Fruit fly (Drosophila melanogaster): ENCODE measurements around the gene P5CDh1.

Gene P5CDh1

DNA sequence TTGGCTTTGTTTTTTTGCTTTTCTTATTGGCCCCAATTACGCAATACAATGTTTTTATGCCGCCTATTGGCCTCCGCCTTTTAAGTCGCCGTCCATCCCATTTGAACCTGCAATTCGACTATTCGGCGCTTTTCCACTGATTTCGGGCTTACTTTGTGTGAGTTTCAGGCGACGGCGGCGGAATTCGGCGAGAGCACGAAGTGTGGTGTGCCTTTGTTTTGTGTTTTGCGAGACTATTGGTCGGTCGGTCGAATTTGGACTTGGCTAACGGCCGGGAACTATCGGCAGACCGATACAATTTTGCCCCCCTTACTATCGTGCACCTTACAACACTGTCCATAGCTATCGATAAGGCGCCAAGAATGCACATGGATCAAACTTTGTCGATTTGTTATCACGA lies at the start of gene P5CDh1:
Gene P5CDh1, minus strand, starts transcription at position 278 of the 400 bp plus-strand sequence.
- TF ChIP-seq psq (optimal IDR thresholded peaks at IDR 0.05) (no peak), ttk (optimal IDR thresholded peaks at IDR 0.05) (no peak), h (optimal IDR thresholded peaks at IDR 0.05) (no peak), Sin3A (optimal IDR thresholded peaks at IDR 0.05) (no peak), Myc (optimal IDR thresholded peaks at IDR 0.05) (no peak), insv (optimal IDR thresholded peaks at IDR 0.05) (no peak)

DNA sequence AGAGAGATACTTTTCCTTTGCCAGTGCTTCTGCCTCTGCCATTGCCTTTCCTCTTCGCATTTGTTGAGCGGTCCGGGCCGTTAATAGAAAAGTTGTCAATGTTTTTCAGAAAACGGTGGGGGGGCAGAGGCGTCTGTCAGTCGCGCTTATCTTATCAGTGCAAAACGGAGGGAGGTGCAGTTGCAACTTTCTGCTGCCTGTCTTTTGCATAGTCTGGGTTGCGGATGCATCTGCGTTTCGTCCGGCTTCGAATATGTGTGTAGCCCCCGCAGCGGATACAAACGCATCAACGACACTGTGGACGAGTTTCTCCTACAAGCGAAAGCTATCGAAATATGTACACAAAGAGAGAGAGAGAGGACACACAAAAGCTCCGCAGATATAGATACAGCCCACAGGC lies 48.4 kb upstream of the P5CDh1 start:
- no peak for TF ChIP-seq ttk (optimal IDR thresholded peaks at IDR 0.05)
- TF ChIP-seq Myc (optimal IDR thresholded peaks at IDR 0.05) = no peak

DNA sequence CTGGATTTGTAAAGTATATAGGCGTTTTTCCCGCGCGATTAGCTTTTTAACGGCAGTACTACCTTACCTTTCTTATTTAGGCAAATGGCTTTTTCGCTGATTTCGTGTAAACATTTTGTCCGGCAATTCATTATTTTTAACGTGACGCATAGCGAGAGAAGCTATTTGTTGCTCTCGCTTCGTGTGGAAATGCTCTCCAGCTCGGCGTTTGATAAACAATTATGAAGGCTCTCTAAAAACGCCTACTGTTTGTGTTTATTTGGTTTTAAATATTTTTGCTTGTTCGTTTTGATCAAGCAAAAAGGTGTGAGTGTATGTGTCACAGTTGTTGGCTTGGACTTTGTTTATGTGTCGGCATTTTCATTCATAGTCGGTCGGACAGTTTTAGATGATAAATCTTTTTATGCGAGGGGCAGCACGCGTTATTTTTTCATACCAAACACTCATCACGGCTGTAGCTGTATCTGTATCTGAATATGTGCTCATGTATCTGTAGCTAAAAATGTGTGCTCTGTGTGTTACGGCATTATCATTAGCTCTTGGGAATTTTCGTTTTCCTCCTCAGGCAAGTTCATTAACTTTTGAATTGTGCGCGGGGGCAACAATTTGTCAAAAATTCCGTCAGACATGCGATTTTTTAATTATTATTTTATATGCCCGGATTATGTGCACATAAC lies 45.9 kb upstream of the P5CDh1 start:
- TF ChIP-seq insv (optimal IDR thresholded peaks at IDR 0.05) = no peak
- no peak for TF ChIP-seq Sin3A (optimal IDR thresholded peaks at IDR 0.05)
- no peak for TF ChIP-seq Myc (optimal IDR thresholded peaks at IDR 0.05)
- no peak for TF ChIP-seq h (optimal IDR thresholded peaks at IDR 0.05)
- TF ChIP-seq ttk (optimal IDR thresholded peaks at IDR 0.05) = no peak
- no peak for TF ChIP-seq psq (optimal IDR thresholded peaks at IDR 0.05)

DNA sequence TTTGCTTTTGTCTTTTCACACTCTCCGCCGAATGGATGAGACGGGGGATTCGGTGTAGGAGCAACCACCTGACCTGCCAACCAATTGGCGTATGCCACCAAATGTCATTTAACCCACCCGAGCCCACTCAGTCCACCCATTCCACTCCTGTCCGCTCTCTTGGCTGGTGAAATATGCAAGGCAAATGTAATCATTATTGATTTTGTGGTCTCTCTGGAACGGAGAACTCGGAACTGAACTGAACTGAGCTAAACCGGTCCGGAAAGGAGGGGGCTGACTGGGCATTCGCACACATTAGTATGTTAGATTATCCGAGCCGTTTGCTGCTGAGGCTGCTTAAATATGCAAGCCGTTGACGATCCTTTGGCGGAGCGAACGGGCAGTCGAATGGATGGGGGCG lies 42.9 kb upstream of the P5CDh1 start:
- TF ChIP-seq psq (optimal IDR thresholded peaks at IDR 0.05) = no peak
- TF ChIP-seq h (optimal IDR thresholded peaks at IDR 0.05) = no peak
- TF ChIP-seq Sin3A (optimal IDR thresholded peaks at IDR 0.05) = no peak
- TF ChIP-seq Myc (optimal IDR thresholded peaks at IDR 0.05) = no peak
- no peak for TF ChIP-seq insv (optimal IDR thresholded peaks at IDR 0.05)
- no peak for TF ChIP-seq ttk (optimal IDR thresholded peaks at IDR 0.05)

DNA sequence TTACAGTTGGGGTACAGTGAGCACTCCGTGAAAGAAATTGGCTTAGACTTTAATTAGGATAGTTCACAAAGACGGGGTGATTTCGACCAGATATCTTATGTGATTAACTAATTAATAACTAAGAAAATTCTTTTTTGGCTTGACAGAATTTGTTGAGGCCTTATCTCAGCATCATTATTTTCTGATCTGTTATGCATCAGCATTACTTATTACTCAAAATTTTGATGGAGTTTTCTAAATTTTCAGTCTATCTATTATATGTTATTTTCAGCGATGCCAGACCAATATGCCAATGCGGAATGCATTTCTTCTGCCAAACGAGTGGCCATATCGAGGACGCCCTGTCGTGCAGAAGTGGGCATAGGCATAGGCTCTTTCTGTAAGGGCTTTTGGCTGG lies 42.5 kb upstream of the P5CDh1 start:
- TF ChIP-seq insv (optimal IDR thresholded peaks at IDR 0.05) = no peak
- no peak for TF ChIP-seq h (optimal IDR thresholded peaks at IDR 0.05)
- no peak for TF ChIP-seq ttk (optimal IDR thresholded peaks at IDR 0.05)
- no peak for TF ChIP-seq Myc (optimal IDR thresholded peaks at IDR 0.05)
- no peak for TF ChIP-seq psq (optimal IDR thresholded peaks at IDR 0.05)
- TF ChIP-seq Sin3A (optimal IDR thresholded peaks at IDR 0.05) = no peak

DNA sequence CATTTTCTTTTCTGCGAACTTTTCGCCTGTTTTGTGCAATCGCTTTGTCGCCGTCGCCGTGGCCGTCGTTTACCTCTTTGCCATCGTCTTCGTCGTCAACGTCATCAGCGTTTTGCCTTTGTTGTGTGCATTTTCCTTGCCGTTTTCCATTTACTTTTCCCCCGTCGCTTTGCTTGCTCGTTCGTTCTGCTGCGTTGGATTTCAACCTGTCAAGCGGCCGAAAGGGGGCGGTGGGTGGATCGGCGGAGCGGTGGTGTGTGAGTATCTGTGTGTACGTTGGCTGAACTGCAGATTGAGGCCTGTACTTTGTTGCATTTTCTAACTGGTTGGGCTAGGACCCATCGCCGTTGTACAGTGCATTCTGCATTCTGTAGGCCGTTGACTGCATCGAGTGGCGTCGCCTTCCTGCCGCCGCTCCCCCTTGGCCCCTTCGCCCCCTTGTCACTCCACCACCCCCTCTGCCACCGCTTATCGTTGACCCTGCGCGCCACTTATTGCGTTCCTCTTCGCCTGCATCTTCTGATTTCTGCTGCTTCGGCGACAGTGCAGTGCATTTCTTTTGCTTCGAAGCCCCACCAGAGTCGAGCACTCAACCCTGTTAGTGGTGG lies 42.0 kb upstream of the P5CDh1 start:
- TF ChIP-seq Myc (optimal IDR thresholded peaks at IDR 0.05) (no peak), psq (optimal IDR thresholded peaks at IDR 0.05) (no peak), Sin3A (optimal IDR thresholded peaks at IDR 0.05) (no peak), insv (optimal IDR thresholded peaks at IDR 0.05) (no peak), ttk (optimal IDR thresholded peaks at IDR 0.05) (no peak), h (optimal IDR thresholded peaks at IDR 0.05) (no peak)

DNA sequence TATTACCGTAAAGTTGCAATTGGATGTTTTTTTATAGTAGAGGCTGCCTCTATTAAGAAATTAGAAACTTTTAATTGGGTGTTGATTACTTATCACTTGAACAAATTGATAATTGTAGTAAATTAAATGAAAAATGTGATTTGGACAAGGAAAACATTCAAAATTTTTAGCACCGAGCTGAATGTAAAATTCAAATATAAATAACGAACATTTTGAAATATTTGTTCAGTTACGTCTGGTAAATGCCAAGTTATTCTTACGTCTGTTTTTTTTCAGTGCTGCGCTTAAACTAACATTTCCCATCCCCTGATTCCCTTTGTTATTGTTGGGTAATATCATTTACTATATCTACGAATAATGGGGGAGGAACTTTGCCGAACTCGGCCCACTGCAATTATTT lies 40.9 kb upstream of the P5CDh1 start:
- TF ChIP-seq ttk (optimal IDR thresholded peaks at IDR 0.05) (no peak), Sin3A (optimal IDR thresholded peaks at IDR 0.05) (no peak), h (optimal IDR thresholded peaks at IDR 0.05) (no peak), insv (optimal IDR thresholded peaks at IDR 0.05) (no peak), psq (optimal IDR thresholded peaks at IDR 0.05) (no peak), Myc (optimal IDR thresholded peaks at IDR 0.05) (no peak)

DNA sequence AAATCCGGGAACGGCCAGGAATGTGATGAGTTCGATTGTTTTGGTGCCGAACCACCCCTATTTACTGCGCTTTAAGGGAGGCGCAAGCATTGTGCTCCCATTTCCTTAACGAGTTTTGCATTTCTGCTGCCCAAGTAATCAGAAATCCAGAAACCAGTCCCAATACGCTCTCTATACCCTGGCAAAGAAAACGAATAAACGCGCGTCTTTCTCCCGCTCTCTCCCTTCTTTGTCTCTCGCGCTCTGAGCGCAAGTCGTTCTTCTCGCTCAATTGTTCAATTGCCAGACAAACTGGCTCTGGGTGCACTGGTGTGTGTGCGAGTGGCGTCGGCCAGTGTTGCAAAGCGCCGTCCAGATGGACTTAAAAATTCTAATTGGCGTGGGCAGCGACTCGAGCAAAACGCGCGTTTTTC lies 39.2 kb upstream of the P5CDh1 start:
- TF ChIP-seq psq (optimal IDR thresholded peaks at IDR 0.05) = peak; percentile 76
- no peak for TF ChIP-seq Sin3A (optimal IDR thresholded peaks at IDR 0.05)
- TF ChIP-seq ttk (optimal IDR thresholded peaks at IDR 0.05) = no peak

DNA sequence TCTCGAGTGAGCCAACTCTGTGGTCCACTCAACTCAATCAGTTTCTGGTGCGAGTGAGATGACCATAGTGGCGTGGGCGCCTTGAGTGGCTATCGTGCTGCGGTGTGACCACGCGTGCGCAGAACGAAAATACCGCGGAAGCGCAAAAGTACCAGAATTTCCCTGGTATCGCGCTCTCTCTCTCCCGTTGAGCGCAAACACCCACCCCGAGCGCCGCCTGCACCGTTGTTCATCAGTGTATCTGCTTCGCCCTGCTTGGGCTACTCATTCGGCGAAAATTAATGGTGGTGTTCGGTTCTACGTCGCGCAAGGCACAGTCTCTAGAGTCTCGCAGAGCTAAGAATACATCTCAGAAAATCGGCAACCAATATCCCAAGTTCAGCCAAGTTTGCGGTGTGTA lies 38.2 kb upstream of the P5CDh1 start:
- TF ChIP-seq insv (optimal IDR thresholded peaks at IDR 0.05) (no peak), psq (optimal IDR thresholded peaks at IDR 0.05) (no peak), ttk (optimal IDR thresholded peaks at IDR 0.05) (no peak), h (optimal IDR thresholded peaks at IDR 0.05) (no peak), Sin3A (optimal IDR thresholded peaks at IDR 0.05) (no peak), Myc (optimal IDR thresholded peaks at IDR 0.05) (no peak)

DNA sequence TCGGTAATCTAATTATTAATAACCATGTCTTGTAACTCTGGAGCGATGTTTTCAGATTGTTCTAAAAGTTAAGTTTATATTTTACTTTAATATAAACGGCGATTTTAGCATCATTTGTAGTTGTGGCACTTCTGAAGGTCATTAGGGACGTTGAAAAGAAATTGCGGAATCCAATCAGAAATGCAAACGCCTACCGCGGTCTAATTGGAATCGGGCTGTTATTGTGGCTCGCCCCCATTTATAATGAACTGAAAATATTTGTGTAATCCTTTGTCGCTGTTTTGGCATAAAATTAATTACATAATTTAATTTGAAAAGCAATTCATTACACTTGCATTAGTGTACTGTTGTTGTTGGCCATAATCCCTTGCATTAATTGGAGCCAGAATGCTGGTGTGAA lies 37.1 kb upstream of the P5CDh1 start:
- TF ChIP-seq insv (optimal IDR thresholded peaks at IDR 0.05) (no peak), Sin3A (optimal IDR thresholded peaks at IDR 0.05) (no peak), ttk (optimal IDR thresholded peaks at IDR 0.05) (no peak), Myc (optimal IDR thresholded peaks at IDR 0.05) (no peak), psq (optimal IDR thresholded peaks at IDR 0.05) (no peak), h (optimal IDR thresholded peaks at IDR 0.05) (no peak)

DNA sequence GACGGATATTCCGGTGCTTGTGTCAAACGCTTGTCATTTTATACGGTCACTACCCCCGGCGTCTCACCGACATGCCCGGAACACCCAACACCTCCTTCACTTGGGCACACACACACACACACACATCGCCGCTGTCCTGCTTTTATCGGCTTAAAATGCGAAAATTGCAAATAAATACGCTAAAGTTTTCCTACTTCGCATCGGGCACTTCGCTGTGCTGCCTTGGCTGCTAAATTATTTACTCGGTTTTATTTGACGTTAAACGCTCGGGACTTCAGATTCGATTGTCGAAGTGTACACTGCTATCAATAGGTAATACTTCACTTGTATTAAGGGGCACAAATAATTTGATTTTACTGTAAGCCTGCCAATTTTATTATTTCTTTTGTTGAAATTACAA lies 30.6 kb upstream of the P5CDh1 start:
- TF ChIP-seq Myc (optimal IDR thresholded peaks at IDR 0.05) (no peak), insv (optimal IDR thresholded peaks at IDR 0.05) (no peak), ttk (optimal IDR thresholded peaks at IDR 0.05) (no peak), psq (optimal IDR thresholded peaks at IDR 0.05) (no peak), Sin3A (optimal IDR thresholded peaks at IDR 0.05) (no peak), h (optimal IDR thresholded peaks at IDR 0.05) (no peak)

DNA sequence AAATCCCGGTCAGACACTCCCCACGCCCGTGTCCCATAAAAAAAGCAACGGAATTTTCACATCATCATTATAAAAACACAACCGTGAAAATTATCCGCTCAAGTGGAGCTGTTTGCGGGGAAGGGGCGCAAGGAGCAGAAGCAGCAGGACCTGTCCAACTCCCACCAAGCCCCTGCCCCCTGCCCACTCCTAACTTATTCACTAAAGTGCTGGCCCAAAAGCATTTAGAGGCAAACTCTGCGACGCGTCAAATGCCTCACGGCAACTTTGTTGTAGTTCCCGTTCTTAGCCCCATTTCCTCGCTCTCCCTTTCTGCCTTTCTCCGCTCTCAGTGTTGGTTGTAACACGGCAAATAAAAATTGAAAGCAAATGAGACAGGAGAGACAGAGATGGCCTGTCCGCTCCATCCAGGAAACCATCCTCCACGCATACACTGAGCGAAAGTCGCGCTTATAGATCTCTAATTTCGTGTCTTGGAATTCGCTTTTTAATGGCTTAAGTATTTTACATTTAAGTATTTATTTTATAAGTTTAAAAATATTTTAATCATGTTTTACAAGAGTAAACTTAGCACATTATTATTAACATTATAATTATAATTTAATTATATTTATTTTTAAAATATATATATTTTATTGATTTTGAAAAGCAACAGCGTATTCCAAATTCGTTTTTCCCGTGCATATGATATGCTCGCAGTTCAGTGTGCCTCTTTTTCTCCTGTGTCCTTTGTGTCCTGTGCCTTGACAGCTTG lies 18.3 kb upstream of the P5CDh1 start:
- TF ChIP-seq psq (optimal IDR thresholded peaks at IDR 0.05) (no peak), Myc (optimal IDR thresholded peaks at IDR 0.05) (no peak), insv (optimal IDR thresholded peaks at IDR 0.05) (no peak), ttk (optimal IDR thresholded peaks at IDR 0.05) (no peak), Sin3A (optimal IDR thresholded peaks at IDR 0.05) (no peak), h (optimal IDR thresholded peaks at IDR 0.05) (no peak)

Measured in Kc167 (cell line).